Fruit fly (Drosophila melanogaster) whole organism, embryonic: ENCODE results near the gene RhoGAP19D.

Experiments used
- Atf-2 ChIP-seq: fragments of 200-800 bp; sonication (Bioruptor generic); optimal IDR thresholded peaks from 2 replicates; lab custom pipeline; 2016; ENCODE audit warnings: missing biosample characterization, missing genetic modification characterization
- B-H1 ChIP-seq: fragments of 200-800 bp; sonication (Bioruptor generic); IDR thresholded peaks from 3 replicates; pipeline ENCODE4 v1.3.6; 2022; ENCODE audit warnings: missing biosample characterization, missing genetic modification characterization
- CG11696 ChIP-seq: fragments of 200-800 bp; sonication (Bioruptor generic); IDR thresholded peaks from 2 replicates; pipeline ENCODE4 v1.3.6; 2022; ENCODE audit warnings: missing biosample characterization, missing genetic modification characterization
- CG12155 ChIP-seq: fragments of 200-800 bp; sonication (Bioruptor generic); optimal IDR thresholded peaks from 3 replicates; lab custom pipeline; 2016; ENCODE audit warnings: missing biosample characterization, missing genetic modification characterization
- CG12942 ChIP-seq: fragments of 200-800 bp; sonication (Bioruptor generic); optimal IDR thresholded peaks from 3 replicates; lab custom pipeline; 2016; ENCODE audit warnings: missing biosample characterization, missing genetic modification characterization
- CG14441 ChIP-seq: fragments of 200-800 bp; sonication (Bioruptor generic); IDR thresholded peaks from 2 replicates; pipeline ENCODE4 v1.3.6; 2022; ENCODE audit warnings: missing biosample characterization, missing genetic modification characterization
- CG15073 ChIP-seq: fragments of 200-800 bp; sonication (Bioruptor generic); optimal IDR thresholded peaks from 2 replicates; lab custom pipeline; 2016; ENCODE audit warnings: missing biosample characterization, missing genetic modification characterization
- CG16863 ChIP-seq: fragments of 200-800 bp; sonication (Bioruptor generic); optimal IDR thresholded peaks from 3 replicates; lab custom pipeline; 2016; ENCODE audit warnings: missing biosample characterization, missing genetic modification characterization
- CG17359 ChIP-seq: fragments of 200-800 bp; sonication (Bioruptor generic); optimal IDR thresholded peaks from 3 replicates; lab custom pipeline; 2018; ENCODE audit warnings: missing biosample characterization, mild to moderate bottlenecking, missing genetic modification characterization, moderate library complexity
- CG18599 ChIP-seq: fragments of 200-800 bp; sonication (Bioruptor generic); optimal IDR thresholded peaks from 3 replicates; lab custom pipeline; 2017; ENCODE audit warnings: missing biosample characterization, missing genetic modification characterization, mild to moderate bottlenecking, moderate library complexity, missing genetic modification reagents
- CG18764 ChIP-seq: fragments of 200-800 bp; sonication (Bioruptor generic); optimal IDR thresholded peaks from 3 replicates; lab custom pipeline; 2016; ENCODE audit warnings: missing biosample characterization, missing genetic modification characterization
- CG2120 ChIP-seq: fragments of 200-800 bp; sonication (Bioruptor generic); optimal IDR thresholded peaks from 3 replicates; lab custom pipeline; 2016; ENCODE audit warnings: missing biosample characterization, missing genetic modification characterization
- CG30403 ChIP-seq: fragments of 200-800 bp; sonication (Bioruptor generic); optimal IDR thresholded peaks from 3 replicates; lab custom pipeline; 2016; ENCODE audit warnings: missing biosample characterization, missing genetic modification characterization
- CG42726 ChIP-seq: fragments of 200-800 bp; sonication (Bioruptor generic); IDR thresholded peaks from 2 replicates; pipeline ENCODE4 v1.3.6; 2022; ENCODE audit warnings: missing biosample characterization, missing genetic modification characterization; ENCODE audit not compliant: partially characterized antibody
- CG4404 ChIP-seq: fragments of 200-800 bp; sonication (Bioruptor generic); IDR thresholded peaks from 2 replicates; pipeline ENCODE4 v1.3.6; 2022; ENCODE audit warnings: missing biosample characterization, missing genetic modification characterization
- CG4424 ChIP-seq: fragments of 200-800 bp; sonication (Bioruptor generic); optimal IDR thresholded peaks from 3 replicates; lab custom pipeline; 2016; ENCODE audit warnings: missing biosample characterization, missing genetic modification characterization
- CG6272 ChIP-seq: fragments of 200-800 bp; sonication (Bioruptor generic); IDR thresholded peaks from 2 replicates; pipeline ENCODE4 v1.3.6; 2022; ENCODE audit warnings: missing biosample characterization, missing genetic modification characterization
- CG6765 ChIP-seq: fragments of 200-800 bp; sonication (Bioruptor generic); optimal IDR thresholded peaks from 3 replicates; lab custom pipeline; 2017; ENCODE audit warnings: missing biosample characterization, mild to moderate bottlenecking, missing genetic modification characterization
- CG7556 ChIP-seq: fragments of 200-800 bp; sonication (Bioruptor generic); optimal IDR thresholded peaks from 2 replicates; lab custom pipeline; 2017; ENCODE audit warnings: missing biosample characterization, mild to moderate bottlenecking, missing genetic modification characterization
- CG8089 ChIP-seq: fragments of 200-800 bp; sonication (Bioruptor generic); optimal IDR thresholded peaks from 3 replicates; lab custom pipeline; 2016; ENCODE audit warnings: missing biosample characterization, missing genetic modification characterization
- CG8388 ChIP-seq: fragments of 200-800 bp; sonication (Bioruptor generic); optimal IDR thresholded peaks from 2 replicates; lab custom pipeline; 2019; ENCODE audit warnings: missing biosample characterization, mild to moderate bottlenecking, missing genetic modification characterization, moderate library complexity
- CG9932 ChIP-seq: fragments of 200-800 bp; sonication (Bioruptor generic); IDR thresholded peaks from 2 replicates; pipeline ENCODE4 v1.3.6; 2022; ENCODE audit warnings: missing biosample characterization, missing genetic modification characterization
- Camta ChIP-seq: fragments of 200-800 bp; sonication (Bioruptor generic); optimal IDR thresholded peaks from 2 replicates; lab custom pipeline; 2016; ENCODE audit warnings: missing biosample characterization, missing genetic modification characterization
- Chrac-16 ChIP-seq: fragments of 200-800 bp; sonication (Bioruptor generic); optimal IDR thresholded peaks from 3 replicates; lab custom pipeline; 2016; ENCODE audit warnings: missing biosample characterization, missing genetic modification characterization
- D ChIP-seq, 2 experiments: fragments of 200-800 bp in 1 of 2; fragments of >200 bp in 1 of 2; sonication (Bioruptor generic) in 1 of 2; optimal IDR thresholded peaks; 2 replicates in 1 of 2; 3 replicates in 1 of 2; lab custom pipeline; 2017; ENCODE audit warnings: mild to moderate bottlenecking in 1 of 2, missing biosample characterization in 1 of 2, missing genetic modification characterization in 1 of 2, missing genetic modification reagents in 1 of 2
- Drgx ChIP-seq: fragments of 200-800 bp; sonication (Bioruptor generic); IDR thresholded peaks from 2 replicates; pipeline ENCODE4 v1.3.6; 2022; ENCODE audit warnings: missing biosample characterization, missing genetic modification characterization
- H2.0 ChIP-seq: fragments of 200-800 bp; sonication (Bioruptor generic); IDR thresholded peaks from 2 replicates; pipeline ENCODE4 v1.3.6; 2022; ENCODE audit warnings: missing biosample characterization, missing genetic modification characterization
- HmgZ ChIP-seq: fragments of 200-800 bp; sonication (Bioruptor generic); optimal IDR thresholded peaks from 2 replicates; lab custom pipeline; 2018; ENCODE audit warnings: missing biosample characterization, mild to moderate bottlenecking, missing genetic modification characterization
- Hmx ChIP-seq: fragments of 200-800 bp; sonication (Bioruptor generic); optimal IDR thresholded peaks from 2 replicates; lab custom pipeline; 2016; ENCODE audit warnings: missing biosample characterization, missing genetic modification characterization
- Hr3 ChIP-seq: fragments of 200-800 bp; sonication (Bioruptor generic); optimal IDR thresholded peaks from 3 replicates; lab custom pipeline; 2016; ENCODE audit warnings: missing biosample characterization, missing genetic modification characterization
- Hr51 ChIP-seq, 2 experiments: fragments of 200-800 bp; sonication (Bioruptor generic); optimal IDR thresholded peaks; 2 replicates in 1 of 2; 3 replicates in 1 of 2; lab custom pipeline; 2016 to 2018; ENCODE audit warnings: missing biosample characterization in 2 of 2, missing genetic modification characterization in 2 of 2, mild to moderate bottlenecking in 1 of 2, moderate library complexity in 1 of 2
- Hsf ChIP-seq: fragments of 200-800 bp; sonication (Bioruptor generic); optimal IDR thresholded peaks from 3 replicates; lab custom pipeline; 2016; ENCODE audit warnings: missing biosample characterization, missing genetic modification characterization
- MESR4 ChIP-seq: fragments of 200-800 bp; sonication (Bioruptor generic); optimal IDR thresholded peaks from 2 replicates; lab custom pipeline; 2018; ENCODE audit warnings: missing biosample characterization, mild to moderate bottlenecking, missing genetic modification characterization, moderate library complexity
- Med ChIP-seq: fragments of 200-800 bp; sonication (Bioruptor generic); peaks from one replicate; lab custom pipeline; 2016; ENCODE audit warnings: missing biosample characterization, missing genetic modification characterization, mild to moderate bottlenecking, inconsistent platforms, moderate library complexity
- Meics ChIP-seq: fragments of 200-800 bp; sonication (Bioruptor generic); optimal IDR thresholded peaks from 2 replicates; lab custom pipeline; 2017; ENCODE audit warnings: missing biosample characterization, mild to moderate bottlenecking, missing genetic modification characterization
- Six4 ChIP-seq: fragments of 200-800 bp; sonication (Bioruptor generic); optimal IDR thresholded peaks from 2 replicates; lab custom pipeline; 2016; ENCODE audit warnings: missing biosample characterization, missing genetic modification characterization
- ase ChIP-seq: fragments of 200-800 bp; sonication (Bioruptor generic); IDR thresholded peaks from 3 replicates; pipeline ENCODE4 v1.3.6; 2022; ENCODE audit warnings: missing biosample characterization, missing genetic modification characterization
- bigmax ChIP-seq: fragments of 200-800 bp; sonication (Bioruptor generic); optimal IDR thresholded peaks from 2 replicates; lab custom pipeline; 2018; ENCODE audit warnings: missing biosample characterization, mild to moderate bottlenecking, missing genetic modification characterization
- chm ChIP-seq: fragments of 200-800 bp; sonication (Bioruptor generic); IDR thresholded peaks from 2 replicates; pipeline ENCODE4 v1.3.6; 2022; ENCODE audit warnings: missing biosample characterization, missing genetic modification characterization
- disco-r ChIP-seq: fragments of 200-800 bp; sonication (Bioruptor generic); optimal IDR thresholded peaks from 2 replicates; lab custom pipeline; 2016; ENCODE audit warnings: missing biosample characterization, missing genetic modification characterization
- en ChIP-seq: fragments of 200-800 bp; sonication (Bioruptor generic); optimal IDR thresholded peaks from 2 replicates; lab custom pipeline; 2016; ENCODE audit warnings: missing biosample characterization, missing genetic modification characterization
- fd96Cb ChIP-seq: fragments of 200-800 bp; sonication (Bioruptor generic); optimal IDR thresholded peaks from 2 replicates; lab custom pipeline; 2018; ENCODE audit warnings: missing biosample characterization, mild to moderate bottlenecking, missing genetic modification characterization, moderate library complexity
- gem ChIP-seq: fragments of 200-800 bp; sonication (Bioruptor generic); optimal IDR thresholded peaks from 2 replicates; lab custom pipeline; 2019; ENCODE audit warnings: missing biosample characterization, mild to moderate bottlenecking, missing genetic modification characterization, moderate library complexity
- h ChIP-seq: fragments of >200 bp; optimal IDR thresholded peaks from 2 replicates; lab custom pipeline; 2017
- lmd ChIP-seq: fragments of 200-800 bp; sonication (Bioruptor generic); IDR thresholded peaks from 2 replicates; pipeline ENCODE4 v1.3.6; 2022; ENCODE audit warnings: missing biosample characterization, missing genetic modification characterization
- lov ChIP-seq, 2 experiments: fragments of 200-800 bp in 1 of 2; fragments of >200 bp in 1 of 2; sonication (Bioruptor generic) in 1 of 2; IDR thresholded peaks in 1 of 2; optimal IDR thresholded peaks in 1 of 2; 2 replicates in 1 of 2; 3 replicates in 1 of 2; pipeline versions ENCODE4 v1.3.6 to Lab custom; 2017 to 2022; ENCODE audit warnings: missing biosample characterization in 1 of 2, missing genetic modification characterization in 1 of 2
- seq ChIP-seq: fragments of 200-800 bp; sonication (Bioruptor generic); IDR thresholded peaks from 2 replicates; pipeline ENCODE4 v1.3.6; 2022; ENCODE audit warnings: missing biosample characterization, missing genetic modification characterization
- ssp ChIP-seq: fragments of 200-800 bp; sonication (Bioruptor generic); IDR thresholded peaks from 2 replicates; pipeline ENCODE4 v1.3.6; 2022; ENCODE audit warnings: missing biosample characterization, missing genetic modification characterization
- tap ChIP-seq: fragments of 200-800 bp; optimal IDR thresholded peaks from 3 replicates; lab custom pipeline; 2019; ENCODE audit warnings: missing biosample characterization, mild to moderate bottlenecking, missing genetic modification characterization, moderate library complexity
- vvl ChIP-seq: fragments of 200-800 bp; sonication (Bioruptor generic); IDR thresholded peaks from 2 replicates; pipeline ENCODE4 v1.3.6; 2022; ENCODE audit warnings: missing biosample characterization, missing genetic modification characterization
- wek ChIP-seq: fragments of 200-800 bp; sonication (Bioruptor generic); optimal IDR thresholded peaks from 3 replicates; lab custom pipeline; 2018; ENCODE audit warnings: missing biosample characterization, mild to moderate bottlenecking, missing genetic modification characterization, moderate library complexity

RhoGAP19D gene

DNA sequence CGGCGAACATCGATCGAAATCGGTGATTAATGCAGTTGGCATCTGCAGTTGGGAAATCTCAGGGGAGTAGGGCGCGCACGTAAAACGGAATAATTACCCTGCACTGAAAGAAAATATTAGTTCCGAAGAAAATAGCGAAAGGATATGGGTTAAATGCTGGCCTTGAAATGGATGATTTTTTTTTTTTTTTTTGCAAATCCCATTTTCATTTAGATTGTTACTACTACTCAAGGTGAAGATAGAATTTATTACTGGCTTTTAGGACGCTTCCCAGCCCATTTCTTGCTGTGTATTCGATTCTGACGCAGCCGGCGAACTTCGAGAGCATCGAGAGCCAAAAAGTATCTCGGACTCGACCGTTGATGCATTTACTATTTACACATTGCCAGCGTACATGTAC is 8.6 kb upstream of the RhoGAP19D start (continued):
- peak; percentile 44 for TF ChIP-seq CG30403 (GFP tag; lab: Kevin White, UChicago)
- TF ChIP-seq Six4: no peak
- TF ChIP-seq CG6765 (GFP tag; lab: Kevin White, UChicago): no peak
- peak; percentile 13 for TF ChIP-seq en (GFP tag; lab: Kevin White, UChicago)
- TF ChIP-seq CG11696 (GFP tag; lab: Robert Waterston, UW): 0 out of 2 replicates have a peak, but pooled peaks have one; percentile 38
- no peak for TF ChIP-seq D (optimal IDR thresholded peaks at IDR 0.05; lab: Kevin White, UChicago)
- TF ChIP-seq D (GFP tag; optimal IDR thresholded peaks at IDR 0.05; lab: Kevin White, UChicago): no peak
- peak; percentile 17 for TF ChIP-seq CG7556 (GFP tag; lab: Kevin White, UChicago)
- TF ChIP-seq CG6272 (GFP tag; lab: Robert Waterston, UW): no peak
- peak; percentile 3 for TF ChIP-seq CG8089 (GFP tag; lab: Kevin White, UChicago)
- peak; percentile 54; the same call in 1 of the 2 replicates for TF ChIP-seq H2.0 (GFP tag; lab: Robert Waterston, UW)
- no peak for TF ChIP-seq MESR4 (GFP tag; lab: Kevin White, UChicago)
- TF ChIP-seq bigmax (GFP tag; lab: Kevin White, UChicago): no peak
- peak; percentile 39 for TF ChIP-seq Hsf (GFP tag; lab: Kevin White, UChicago)
- no peak for TF ChIP-seq tap (tag; lab: Kevin White, UChicago)
- TF ChIP-seq CG9932 (GFP tag; lab: Robert Waterston, UW): peak; percentile 47
- peak; percentile 14 for TF ChIP-seq CG4424 (GFP tag; lab: Kevin White, UChicago)
- peak; percentile 52 for TF ChIP-seq Med (GFP tag; lab: Kevin White, UChicago)
- peak; percentile 25; the same call in 1 of the 3 replicates for TF ChIP-seq B-H1
- TF ChIP-seq gem (tag; lab: Kevin White, UChicago): peak; percentile 68
- TF ChIP-seq CG4404 (GFP tag; lab: Robert Waterston, UW): peak; percentile 43
- TF ChIP-seq vvl: peak; percentile 69
- peak; percentile 53 for TF ChIP-seq CG17359 (tag; lab: Kevin White, UChicago)
- peak; percentile 17 for TF ChIP-seq Chrac-16
- peak; percentile 22 for TF ChIP-seq Atf-2 (GFP tag; lab: Kevin White, UChicago)
- peak; percentile 60 for TF ChIP-seq CG14441 (GFP tag; lab: Robert Waterston, UW)
- peak; percentile 10 for TF ChIP-seq CG8388 (GFP tag; lab: Kevin White, UChicago)
- peak; percentile 22 for TF ChIP-seq Camta (GFP tag; lab: Kevin White, UChicago)
- TF ChIP-seq disco-r (GFP tag; lab: Kevin White, UChicago): peak; percentile 4
- TF ChIP-seq CG12155 (GFP tag; lab: Kevin White, UChicago): peak; percentile 9
- peak; percentile 4 for TF ChIP-seq Meics
- TF ChIP-seq wek: no peak
- peak; percentile 43 for TF ChIP-seq CG2120 (GFP tag; lab: Kevin White, UChicago)
- peak in 1 of 2 experiments; percentile 55 for TF ChIP-seq Hr51 (GFP tag; optimal IDR thresholded peaks at IDR 0.05; lab: Kevin White, UChicago)
- TF ChIP-seq CG18599 (GFP tag; lab: Kevin White, UChicago): no peak
- no peak for TF ChIP-seq ase (GFP tag; lab: Robert Waterston, UW)
- TF ChIP-seq chm (GFP tag; lab: Robert Waterston, UW): no peak
- peak; percentile 6 for TF ChIP-seq HmgZ (tag; lab: Kevin White, UChicago)
- peak; percentile 46 for TF ChIP-seq fd96Cb (tag; lab: Kevin White, UChicago)
- TF ChIP-seq CG16863 (GFP tag; lab: Kevin White, UChicago): peak; percentile 32
- no peak for TF ChIP-seq CG15073 (GFP tag; lab: Kevin White, UChicago)
- peak; percentile 50 for TF ChIP-seq Hr3
- peak; percentile 59 for TF ChIP-seq lmd (GFP tag; lab: Robert Waterston, UW)
- peak; percentile 56; the same call in 1 of the 2 replicates for TF ChIP-seq seq (GFP tag; lab: Robert Waterston, UW)
- TF ChIP-seq CG12942: peak; percentile 15
- TF ChIP-seq h (lab: Kevin White, UChicago): no peak
- TF ChIP-seq Drgx (GFP tag; lab: Robert Waterston, UW): peak; percentile 74
- TF ChIP-seq CG18764 (GFP tag; lab: Kevin White, UChicago): no peak
- TF ChIP-seq Hmx (GFP tag; lab: Kevin White, UChicago): no peak
- TF ChIP-seq ssp (GFP tag; lab: Robert Waterston, UW): no peak
- TF ChIP-seq lov (optimal IDR thresholded peaks at IDR 0.05; lab: Kevin White, UChicago): no peak
- TF ChIP-seq lov (GFP tag; IDR thresholded peaks at IDR 0.05; lab: Robert Waterston, UW): peak; percentile 47; the same call in 1 of the 3 replicates
- no peak for TF ChIP-seq CG42726 (GFP tag; lab: Robert Waterston, UW)
